Worm (Caenorhabditis elegans) whole organism, L4 larva: ENCODE results near the gene Y43F8C.13.
A peak's percentile ranks its signal among the peaks of the same experiment; 100 is the strongest.

Source experiments
- F10B5.3 ChIP-seq: sonication (generic microtip); optimal IDR thresholded peaks from 2 replicates; lab custom pipeline; 2016; ENCODE audit warnings: mild to moderate bottlenecking, missing genetic modification characterization, missing compliant biosample characterization
- F26F4.8 ChIP-seq: fragments of 200-800 bp; sonication (Bioruptor generic); conservative IDR thresholded peaks from 2 replicates; pipeline ENCODE4 v1.3.6; 2022; ENCODE audit warnings: missing genetic modification characterization, missing compliant biosample characterization
- F44E2.7 ChIP-seq: fragments of 200-800 bp; sonication (Bioruptor generic); IDR thresholded peaks from 2 replicates; pipeline ENCODE4 v2.1.2; 2022; ENCODE audit warnings: missing genetic modification characterization, missing compliant biosample characterization
- Y105C5A.15 ChIP-seq: fragments of 200-800 bp; sonication (Bioruptor generic); IDR thresholded peaks from 2 replicates; pipeline ENCODE4 v1.3.6; 2022; ENCODE audit warnings: missing genetic modification characterization, missing compliant biosample characterization
- Y5F2A.4 ChIP-seq: fragments of 200-800 bp; sonication (Bioruptor generic); optimal IDR thresholded peaks from 2 replicates; lab custom pipeline; 2018; ENCODE audit warnings: mild to moderate bottlenecking, missing genetic modification characterization, missing compliant biosample characterization
- Y75B8A.6 ChIP-seq: fragments of 200-800 bp; sonication (Bioruptor generic); IDR thresholded peaks from 2 replicates; pipeline ENCODE4 v1.3.6; 2022; ENCODE audit warnings: missing genetic modification reagents, missing genetic modification characterization, missing compliant biosample characterization
- aha-1 ChIP-seq: fragments of 150-350 bp; peaks from one replicate; lab custom pipeline; 2014; ENCODE audit warnings: missing biosample characterization, missing genetic modification characterization
- arid-1 ChIP-seq: fragments of 200-800 bp; sonication (Bioruptor generic); conservative IDR thresholded peaks from 2 replicates; pipeline ENCODE4 v1.3.6; 2022; ENCODE audit warnings: missing genetic modification reagents, missing genetic modification characterization, missing compliant biosample characterization
- attf-4 ChIP-seq: sonication (generic microtip); optimal IDR thresholded peaks from 3 replicates; lab custom pipeline; 2017; ENCODE audit warnings: missing biosample characterization, missing genetic modification characterization
- ces-1 ChIP-seq: fragments of 150-350 bp; sonication (generic microtip); optimal IDR thresholded peaks from 4 replicates; lab custom pipeline; 2014; ENCODE audit warnings: missing biosample characterization, missing genetic modification reagents, missing genetic modification characterization
- daf-16 ChIP-seq, 3 experiments: sonication (generic microtip); optimal IDR thresholded peaks; 2 replicates each; lab custom pipeline; 2016 to 2017; ENCODE audit warnings: missing genetic modification characterization in 3 of 3, missing genetic modification reagents in 3 of 3, mild to moderate bottlenecking in 2 of 3, missing compliant biosample characterization in 2 of 3, missing biosample characterization in 1 of 3, moderate library complexity in 1 of 3
- daf-19 ChIP-seq: fragments of 200-800 bp; sonication (Bioruptor generic); conservative IDR thresholded peaks from 2 replicates; pipeline ENCODE4 v1.3.6; 2022; ENCODE audit warnings: missing genetic modification characterization, missing compliant biosample characterization
- duxl-1 ChIP-seq: sonication (generic microtip); optimal IDR thresholded peaks from 2 replicates; lab custom pipeline; 2016; ENCODE audit warnings: mild to moderate bottlenecking, missing genetic modification characterization, moderate library complexity, missing compliant biosample characterization; ENCODE audit not compliant: poor library complexity
- egl-27 ChIP-seq: sonication (generic microtip); optimal IDR thresholded peaks from 3 replicates; lab custom pipeline; 2017; ENCODE audit warnings: missing biosample characterization, missing genetic modification reagents, missing genetic modification characterization
- egl-43 ChIP-seq: fragments of 200-800 bp; sonication (Bioruptor generic); IDR thresholded peaks from 2 replicates; pipeline ENCODE4 v1.3.6; 2022; ENCODE audit warnings: missing genetic modification reagents, missing genetic modification characterization, missing compliant biosample characterization
- hif-1 ChIP-seq, 2 experiments: sonication (generic microtip); optimal IDR thresholded peaks; 2 replicates each; lab custom pipeline; 2016 to 2017; ENCODE audit warnings: missing compliant biosample characterization in 2 of 2, missing genetic modification characterization in 2 of 2, missing genetic modification reagents in 2 of 2, missing genotype in 2 of 2, mild to moderate bottlenecking in 1 of 2
- hlh-30 ChIP-seq: sonication (generic microtip); optimal IDR thresholded peaks from 2 replicates; lab custom pipeline; 2017; ENCODE audit warnings: antibody characterized with exemption, mild to moderate bottlenecking, missing genetic modification characterization, missing compliant biosample characterization; ENCODE audit not compliant: insufficient read depth
- hmg-1.1 ChIP-seq: fragments of 200-800 bp; sonication (Bioruptor generic); IDR thresholded peaks from 2 replicates; pipeline ENCODE4 v1.3.6; 2022; ENCODE audit warnings: missing genetic modification reagents, missing genetic modification characterization, missing compliant biosample characterization
- lin-13 ChIP-seq: fragments of 150-350 bp; optimal IDR thresholded peaks from 2 replicates; lab custom pipeline; 2014; ENCODE audit warnings: missing biosample characterization, missing genetic modification reagents, missing genetic modification characterization
- lir-3 ChIP-seq: sonication (generic microtip); optimal IDR thresholded peaks from 2 replicates; lab custom pipeline; 2016; ENCODE audit warnings: mild to moderate bottlenecking, missing genetic modification characterization, missing compliant biosample characterization
- nhr-102 ChIP-seq: sonication (generic microtip); optimal IDR thresholded peaks from 2 replicates; lab custom pipeline; 2016; ENCODE audit warnings: mild to moderate bottlenecking, missing genetic modification characterization, moderate library complexity, missing compliant biosample characterization
- nhr-237 ChIP-seq: sonication (generic microtip); optimal IDR thresholded peaks from 2 replicates; lab custom pipeline; 2017; ENCODE audit warnings: missing biosample characterization, missing genetic modification characterization
- nhr-28 ChIP-seq: fragments of 150-350 bp; optimal IDR thresholded peaks from 2 replicates; lab custom pipeline; 2014; ENCODE audit warnings: missing biosample characterization, missing genetic modification characterization
- nhr-42 ChIP-seq: fragments of 200-800 bp; sonication (Bioruptor generic); IDR thresholded peaks from 2 replicates; pipeline ENCODE4 v1.3.6; 2022; ENCODE audit warnings: missing genetic modification characterization, missing compliant biosample characterization
- nhr-77 ChIP-seq: fragments of 150-350 bp; optimal IDR thresholded peaks from 2 replicates; lab custom pipeline; 2014; ENCODE audit warnings: missing biosample characterization, missing genetic modification characterization
- saeg-2 ChIP-seq: fragments of 200-800 bp; sonication (Bioruptor generic); IDR thresholded peaks from 2 replicates; pipeline ENCODE4 v1.3.6; 2022; ENCODE audit warnings: missing genetic modification reagents, missing genetic modification characterization, missing compliant biosample characterization
- set-16 ChIP-seq: fragments of 200-800 bp; sonication (Bioruptor generic); IDR thresholded peaks from 2 replicates; pipeline ENCODE4 v1.3.6; 2022; ENCODE audit warnings: missing genetic modification reagents, missing genetic modification characterization, missing compliant biosample characterization
- snpc-4 ChIP-seq: fragments of 150-350 bp; optimal IDR thresholded peaks from 2 replicates; lab custom pipeline; 2014; ENCODE audit warnings: missing biosample characterization, missing genetic modification characterization
- vab-7 ChIP-seq: fragments of 200-800 bp; sonication (Bioruptor generic); IDR thresholded peaks from 2 replicates; pipeline ENCODE4 v1.3.6; 2022; ENCODE audit warnings: missing genetic modification reagents, missing genetic modification characterization, missing compliant biosample characterization
- zag-1 ChIP-seq: fragments of 150-350 bp; optimal IDR thresholded peaks from 2 replicates; lab custom pipeline; 2014; ENCODE audit warnings: missing biosample characterization, missing genetic modification characterization
- ztf-7 ChIP-seq: fragments of 150-350 bp; optimal IDR thresholded peaks from 2 replicates; lab custom pipeline; 2014; ENCODE audit warnings: missing biosample characterization, missing genetic modification characterization

Gene Y43F8C.13

ce11 chrV:19737458-19737857 lies 40.3 kb upstream of the Y43F8C.13 start, which contains the start of gene W04E12.7:
TSS of gene W04E12.7 (minus strand) at chrV:19737558.
- TF ChIP-seq ces-1 (GFP tag; lab: Kevin White, UChicago) (no peak), aha-1 (tag; lab: Kevin White, UChicago) (peak; percentile 1), saeg-2 (no peak)

ce11 chrV:19733728-19734127 lies 36.5 kb upstream of the Y43F8C.13 start:
- peak; percentile 86 for TF ChIP-seq set-16 (GFP tag; lab: Robert Waterston, UW)
- TF ChIP-seq egl-43 (GFP tag; lab: Robert Waterston, UW), result 0 out of 2 replicates have a peak, but pooled peaks have one; percentile 32
- TF ChIP-seq nhr-237 (tag; lab: Kevin White, UChicago), result no peak
- no peak for TF ChIP-seq hmg-1.1 (GFP tag; lab: Robert Waterston, UW)
- TF ChIP-seq F26F4.8 (GFP tag; lab: Robert Waterston, UW), result 0 out of 2 replicates have a peak, but pooled peaks have one; percentile 7
- TF ChIP-seq nhr-102, result no peak

ce11 chrV:19730280-19730679 lies 33.1 kb upstream of the Y43F8C.13 start, which contains the start of gene Y116F11A.1:
TSS of gene Y116F11A.1 (plus strand) at chrV:19730580.
- no peak for TF ChIP-seq duxl-1 (tag; lab: Kevin White, UChicago)
- TF ChIP-seq egl-43 (GFP tag; lab: Robert Waterston, UW), result no peak
- TF ChIP-seq snpc-4 (tag; lab: Kevin White, UChicago), result no peak
- no peak for TF ChIP-seq hlh-30 (tag; lab: Kevin White, UChicago)
- no peak for TF ChIP-seq F44E2.7 (GFP tag; lab: Robert Waterston, UW)
- TF ChIP-seq F10B5.3, result no peak
- no peak for TF ChIP-seq Y75B8A.6 (GFP tag; lab: Robert Waterston, UW)
- TF ChIP-seq nhr-42 (GFP tag; lab: Robert Waterston, UW), result no peak
- no peak for TF ChIP-seq Y105C5A.15 (GFP tag; lab: Robert Waterston, UW)
- no peak for TF ChIP-seq attf-4 (tag; lab: Kevin White, UChicago)
- TF ChIP-seq lir-3 (tag; lab: Kevin White, UChicago), result no peak
- TF ChIP-seq hif-1 (tag; optimal IDR thresholded peaks at IDR 0.05; lab: Kevin White, UChicago), result no peak
- TF ChIP-seq nhr-77 (tag; lab: Kevin White, UChicago), result no peak
- TF ChIP-seq, all 104 proteins: peak for 0

- TF ChIP-seq Y5F2A.4 (GFP tag; lab: Kevin White, UChicago) (no peak), nhr-28 (no peak), arid-1 (GFP tag; lab: Robert Waterston, UW) (no peak), ztf-7 (tag; lab: Kevin White, UChicago) (no peak), vab-7 (GFP tag; lab: Robert Waterston, UW) (no peak), hlh-30 (tag; lab: Kevin White, UChicago) (no peak), set-16 (GFP tag; lab: Robert Waterston, UW) (no peak), egl-27 (no peak), daf-19 (no peak), daf-16 (GFP tag; optimal IDR thresholded peaks at IDR 0.05; lab: Kevin White, UChicago) (no peak), daf-16 (tag; optimal IDR thresholded peaks at IDR 0.05; lab: Kevin White, UChicago) (no peak), zag-1 (tag; lab: Kevin White, UChicago) (no peak)
These were observed 31.5 kb upstream of the Y43F8C.13 start, which contains the start of gene Y116F11A.3 for ce11 chrV:19728731-19729130. TSS of gene Y116F11A.3 (plus strand) at chrV:19729031.

ce11 chrV:19727990-19728389 lies 30.8 kb upstream of the Y43F8C.13 start:
- no peak for TF ChIP-seq F26F4.8 (GFP tag; lab: Robert Waterston, UW)
- peak; percentile 75 for TF ChIP-seq set-16 (GFP tag; lab: Robert Waterston, UW)
- peak; percentile 9 for TF ChIP-seq lin-13 (GFP tag; lab: Kevin White, UChicago)
